Fruit fly (Drosophila melanogaster): Measurements from ENCODE around the gene Or98b.

Or98b gene

DNA sequence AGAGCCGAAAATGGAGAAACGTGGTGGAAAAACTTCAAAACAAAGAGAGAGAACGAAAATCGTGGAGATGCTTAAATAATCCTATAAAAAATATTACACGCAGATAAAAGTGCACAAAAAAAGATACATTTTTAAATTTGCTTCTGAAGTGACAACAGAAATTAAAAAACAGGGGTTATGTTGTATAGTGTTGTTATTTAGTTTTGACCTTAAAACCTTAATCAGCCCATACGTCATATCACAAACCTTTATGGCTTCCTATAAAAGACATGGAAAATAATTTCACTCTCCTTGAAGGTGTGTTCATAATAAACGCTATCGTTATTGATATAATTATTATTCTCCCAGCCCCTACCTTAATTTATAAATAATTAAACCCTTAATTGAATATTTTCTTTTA lies 24.9 kb upstream of the Or98b start (continued):
- TF ChIP-seq E2f1 (GFP tag; IDR thresholded peaks at IDR 0.05) (no peak), MBD-R2 (GFP tag; IDR thresholded peaks at IDR 0.05) (no peak), luna (GFP tag; optimal IDR thresholded peaks at IDR 0.05) (no peak), CG12391 (tag; optimal IDR thresholded peaks at IDR 0.05) (peak; percentile 49), abd-A (tag; optimal IDR thresholded peaks at IDR 0.05) (no peak), schlank (tag; optimal IDR thresholded peaks at IDR 0.05) (no peak), dan (GFP tag; IDR thresholded peaks at IDR 0.05) (no peak), pb (GFP tag; optimal IDR thresholded peaks at IDR 0.05) (no peak), nmo (GFP tag; optimal IDR thresholded peaks at IDR 0.05) (peak; percentile 55), Ets97D (GFP tag; optimal IDR thresholded peaks at IDR 0.05) (no peak), Mrtf (GFP tag; IDR thresholded peaks at IDR 0.05) (no peak), Hr51 (GFP tag; optimal IDR thresholded peaks at IDR 0.05) (peak in 1 of 2 experiments; percentile 69), CG6683 (GFP tag; optimal IDR thresholded peaks at IDR 0.05) (no peak), mirr (GFP tag; optimal IDR thresholded peaks at IDR 0.05) (no peak), dati (GFP tag; IDR thresholded peaks at IDR 0.05) (no peak), CG6654 (GFP tag; optimal IDR thresholded peaks at IDR 0.05) (no peak), pum (GFP tag; optimal IDR thresholded peaks at IDR 0.05) (no peak), Blimp-1 (GFP tag; optimal IDR thresholded peaks at IDR 0.05) (peak; percentile 4), CG13894 (tag; optimal IDR thresholded peaks at IDR 0.05) (no peak), maf-S (GFP tag; optimal IDR thresholded peaks at IDR 0.05) (no peak), ATbp (GFP tag; optimal IDR thresholded peaks at IDR 0.05) (no peak), ind (GFP tag; optimal IDR thresholded peaks at IDR 0.05) (peak; percentile 26), hb (GFP tag; IDR thresholded peaks at IDR 0.05; ENCODE audit: partially characterized antibody) (no peak), CG33557 (GFP tag; optimal IDR thresholded peaks at IDR 0.05) (no peak), Abd-B (GFP tag; optimal IDR thresholded peaks at IDR 0.05) (peak; percentile 49), dysf (GFP tag; IDR thresholded peaks at IDR 0.05) (no peak), CG11560 (tag; IDR thresholded peaks at IDR 0.05) (no peak), nom (GFP tag; optimal IDR thresholded peaks at IDR 0.05) (no peak), CG5245 (GFP tag; optimal IDR thresholded peaks at IDR 0.05) (peak; percentile 11), CG10209 (GFP tag; optimal IDR thresholded peaks at IDR 0.05) (peak; percentile 30), tll (GFP tag; optimal IDR thresholded peaks at IDR 0.05) (no peak), zf30C (GFP tag; optimal IDR thresholded peaks at IDR 0.05) (no peak), CG31224 (GFP tag; IDR thresholded peaks at IDR 0.05) (no peak), HLH54F (GFP tag; optimal IDR thresholded peaks at IDR 0.05) (no peak), fd102C (GFP tag; optimal IDR thresholded peaks at IDR 0.05) (no peak), CG4707 (GFP tag; optimal IDR thresholded peaks at IDR 0.05) (no peak), pho (GFP tag; optimal IDR thresholded peaks at IDR 0.05) (peak; percentile 1), pnt (GFP tag; optimal IDR thresholded peaks at IDR 0.05) (no peak), CG12942 (GFP tag; optimal IDR thresholded peaks at IDR 0.05) (peak; percentile 0), CG18764 (GFP tag; optimal IDR thresholded peaks at IDR 0.05) (no peak), ftz-f1 (GFP tag; optimal IDR thresholded peaks at IDR 0.05) (no peak), CG4360 (GFP tag; IDR thresholded peaks at IDR 0.05) (no peak), Vsx1 (GFP tag; optimal IDR thresholded peaks at IDR 0.05) (no peak), salm (tag; optimal IDR thresholded peaks at IDR 0.05) (no peak), trem (tag; optimal IDR thresholded peaks at IDR 0.05) (no peak), Asciz (GFP tag; optimal IDR thresholded peaks at IDR 0.05) (peak; percentile 53), Meics (GFP tag; optimal IDR thresholded peaks at IDR 0.05) (peak; percentile 7), CG12104 (GFP tag; optimal IDR thresholded peaks at IDR 0.05) (peak; percentile 9), tup (GFP tag; optimal IDR thresholded peaks at IDR 0.05) (no peak), CG17912 (GFP tag; optimal IDR thresholded peaks at IDR 0.05) (no peak), gce (GFP tag; IDR thresholded peaks at IDR 0.05) (no peak)
